Worm (Caenorhabditis elegans) whole organism, midembryonic: ENCODE results near the gene srg-23.

Experiments used
- T22C8.4 ChIP-seq: fragments of 200-800 bp; sonication (Bioruptor generic); IDR thresholded peaks from 2 replicates; pipeline ENCODE4 v1.3.6; 2022; ENCODE audit warnings: missing genetic modification characterization, missing compliant biosample characterization
- cog-1 ChIP-seq: sonication (generic microtip); optimal IDR thresholded peaks from 2 replicates; lab custom pipeline; 2016; ENCODE audit warnings: missing genetic modification characterization, missing compliant biosample characterization
- flt-1 ChIP-seq: fragments of 200-800 bp; sonication (Bioruptor generic); IDR thresholded peaks from 2 replicates; pipeline ENCODE4 v1.3.6; 2022; ENCODE audit warnings: missing genetic modification characterization, missing compliant biosample characterization
- klf-2 ChIP-seq: fragments of 200-800 bp; sonication (Bioruptor generic); conservative IDR thresholded peaks from 2 replicates; pipeline ENCODE4 v1.3.6; 2022; ENCODE audit warnings: missing genetic modification reagents, missing genetic modification characterization, missing compliant biosample characterization
- med-1 ChIP-seq: sonication (generic microtip); optimal IDR thresholded peaks from 2 replicates; lab custom pipeline; 2017; ENCODE audit warnings: missing genetic modification characterization, mild to moderate bottlenecking, missing compliant biosample characterization, antibody characterized with exemption, missing genetic modification reagents; ENCODE audit not compliant: insufficient read depth
- ref-1 ChIP-seq: fragments of 200-800 bp; sonication (Bioruptor generic); conservative IDR thresholded peaks from 2 replicates; pipeline ENCODE4 v1.3.6; 2022; ENCODE audit warnings: missing genetic modification reagents, missing genetic modification characterization, missing compliant biosample characterization
- tab-1 ChIP-seq: fragments of 200-800 bp; sonication (Bioruptor generic); IDR thresholded peaks from 2 replicates; pipeline ENCODE4 v1.3.6; 2022; ENCODE audit warnings: missing genetic modification characterization, missing compliant biosample characterization
- ztf-23 ChIP-seq: fragments of 200-800 bp; sonication (Bioruptor generic); IDR thresholded peaks from 2 replicates; pipeline ENCODE4 v1.3.6; 2022; ENCODE audit warnings: missing genetic modification reagents, missing genetic modification characterization, missing compliant biosample characterization
- ztf-29 ChIP-seq: fragments of 200-800 bp; sonication (Bioruptor generic); IDR thresholded peaks from 2 replicates; pipeline ENCODE4 v1.3.6; 2022; ENCODE audit warnings: missing genetic modification reagents, missing genetic modification characterization, missing compliant biosample characterization

Gene srg-23

DNA sequence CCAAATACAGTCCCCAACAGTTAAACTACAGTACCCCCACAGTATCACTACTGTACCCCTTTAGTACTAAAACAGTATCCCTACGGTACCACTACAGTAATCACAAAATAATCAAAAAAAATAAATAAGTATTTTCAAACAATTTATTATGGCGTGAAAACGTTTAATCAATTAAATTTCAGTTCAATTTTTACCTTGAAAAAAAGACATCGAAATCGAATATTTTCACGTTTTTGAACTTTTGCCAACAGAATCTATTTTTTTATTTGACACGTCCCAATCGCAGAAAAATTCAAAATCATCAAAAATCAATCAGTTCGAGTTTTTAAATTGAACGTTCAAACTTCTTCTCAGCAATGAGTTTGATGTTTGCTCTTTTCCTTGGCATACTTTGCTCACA, 18.0 kb upstream of the srg-23 start, which contains the start of gene clec-123:
Gene clec-123 (plus strand): TSS at position 301 of the 400 bp plus-strand sequence.
- no peak for TF ChIP-seq tab-1 (GFP tag; lab: Robert Waterston, UW)
- no peak for TF ChIP-seq ztf-29
- no peak for TF ChIP-seq ztf-23
- no peak for TF ChIP-seq med-1 (GFP tag; lab: Kevin White, UChicago)
- TF ChIP-seq T22C8.4 (GFP tag; lab: Robert Waterston, UW) = no peak
- no peak for TF ChIP-seq ref-1 (GFP tag; lab: Robert Waterston, UW)
- no peak for TF ChIP-seq cog-1 (tag; lab: Kevin White, UChicago)
- TF ChIP-seq flt-1 = no peak
- no peak for TF ChIP-seq klf-2 (GFP tag; lab: Robert Waterston, UW)

DNA sequence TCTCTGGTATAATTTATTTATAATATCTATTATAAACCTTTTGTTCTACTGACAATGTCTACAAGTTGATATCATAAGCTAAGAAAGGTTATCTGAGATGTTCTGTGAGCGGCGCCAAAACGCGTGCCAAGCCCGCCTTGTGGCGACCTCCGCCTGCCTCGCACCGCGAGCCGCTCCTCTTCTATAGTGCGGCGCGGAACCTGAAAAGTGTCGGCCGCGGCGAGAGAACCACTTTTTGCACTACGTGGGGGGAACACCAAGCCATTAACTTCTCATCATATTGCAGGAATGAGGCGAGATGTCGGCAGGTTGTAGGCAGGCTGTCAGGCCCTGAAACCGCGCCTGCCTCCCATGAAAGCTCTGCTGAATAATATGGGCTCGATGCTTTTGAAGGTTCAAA, 17.3 kb upstream of the srg-23 start:
- TF ChIP-seq ztf-29 = no peak
- TF ChIP-seq T22C8.4 (GFP tag; lab: Robert Waterston, UW) = no peak
- no peak for TF ChIP-seq ztf-23
- no peak for TF ChIP-seq flt-1
- TF ChIP-seq med-1 (GFP tag; lab: Kevin White, UChicago) = no peak
- no peak for TF ChIP-seq ref-1 (GFP tag; lab: Robert Waterston, UW)
- 0 out of 2 replicates have a peak, but pooled peaks have one; percentile 14 for TF ChIP-seq tab-1 (GFP tag; lab: Robert Waterston, UW)

DNA sequence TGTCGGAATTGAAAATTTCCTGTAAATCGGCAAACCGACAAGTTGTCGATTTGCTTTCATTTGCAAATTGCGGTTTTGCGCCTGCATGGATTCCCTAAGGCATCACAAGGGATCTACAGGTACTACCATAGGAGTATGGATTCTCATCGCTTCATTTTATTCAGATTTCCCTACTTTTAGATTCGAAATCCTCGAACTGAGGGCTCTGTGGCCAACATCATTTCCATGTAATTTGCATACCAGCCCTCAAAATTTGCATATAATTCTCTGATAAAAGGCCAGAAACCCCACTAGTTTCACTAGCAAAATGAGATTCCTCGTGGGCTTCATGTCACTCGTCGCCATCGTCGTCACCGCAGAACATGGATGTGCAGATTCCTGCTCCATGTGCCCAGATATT, 16.4 kb upstream of the srg-23 start, which contains the start of gene Y25C1A.2:
Gene Y25C1A.2 (plus strand): TSS at position 301 of the 400 bp plus-strand sequence.
- no peak for TF ChIP-seq T22C8.4 (GFP tag; lab: Robert Waterston, UW)
- TF ChIP-seq ztf-29 = no peak
- TF ChIP-seq ztf-23 = no peak
- TF ChIP-seq cog-1 (tag; lab: Kevin White, UChicago) = no peak
- TF ChIP-seq med-1 (GFP tag; lab: Kevin White, UChicago) = no peak

DNA sequence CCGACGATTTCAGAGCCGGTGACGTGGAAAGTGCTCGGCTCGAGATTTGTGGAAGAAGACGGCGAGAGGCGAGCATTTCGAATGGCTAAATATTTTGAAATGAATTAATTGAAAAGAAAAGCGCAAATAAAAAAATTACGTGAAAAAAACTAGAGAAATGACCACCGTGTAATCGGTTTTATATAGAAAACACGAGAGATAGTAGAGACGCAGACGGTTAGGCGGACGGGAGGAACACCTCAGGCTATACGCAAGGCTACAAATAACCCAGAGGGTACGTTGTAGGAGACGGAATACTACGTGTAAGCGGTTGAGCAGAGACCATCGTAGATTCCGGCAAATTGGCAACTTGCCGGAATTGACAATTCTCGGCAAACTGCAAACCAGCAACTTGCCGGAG, 15.2 kb upstream of the srg-23 start, which contains the start of gene Y25C1A.13:
Gene Y25C1A.13 (minus strand): TSS at position 101 of the 400 bp plus-strand sequence.
- TF ChIP-seq cog-1 (tag; lab: Kevin White, UChicago) (no peak), ztf-23 (no peak), flt-1 (no peak), tab-1 (GFP tag; lab: Robert Waterston, UW) (no peak), med-1 (GFP tag; lab: Kevin White, UChicago) (no peak), T22C8.4 (GFP tag; lab: Robert Waterston, UW) (no peak), ref-1 (GFP tag; lab: Robert Waterston, UW) (no peak), ztf-29 (no peak), klf-2 (GFP tag; lab: Robert Waterston, UW) (no peak)

DNA sequence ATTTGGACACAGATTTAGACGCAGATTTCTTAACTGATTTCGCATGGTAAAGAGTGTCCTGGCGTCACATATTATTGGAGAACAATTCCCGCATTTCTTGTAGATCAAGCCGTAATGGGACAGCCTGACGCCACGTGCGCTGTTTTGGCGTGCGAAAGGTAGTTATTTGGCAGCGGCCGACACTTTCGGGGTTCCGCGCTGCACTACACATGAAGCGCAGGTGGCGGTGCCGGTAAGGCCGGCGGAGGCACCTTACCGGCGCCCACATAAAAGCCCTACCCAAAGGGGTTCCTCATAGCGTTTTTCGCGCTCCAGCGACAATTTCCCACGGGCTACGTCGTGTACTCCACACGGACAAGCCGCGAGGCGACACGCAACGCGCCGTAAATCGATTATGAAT, 14.1 kb upstream of the srg-23 start:
- TF ChIP-seq cog-1 (tag; lab: Kevin White, UChicago) (no peak), klf-2 (GFP tag; lab: Robert Waterston, UW) (no peak), ztf-23 (no peak), med-1 (GFP tag; lab: Kevin White, UChicago) (no peak), ref-1 (GFP tag; lab: Robert Waterston, UW) (no peak), T22C8.4 (GFP tag; lab: Robert Waterston, UW) (no peak), tab-1 (GFP tag; lab: Robert Waterston, UW) (no peak), flt-1 (no peak), ztf-29 (no peak)

DNA sequence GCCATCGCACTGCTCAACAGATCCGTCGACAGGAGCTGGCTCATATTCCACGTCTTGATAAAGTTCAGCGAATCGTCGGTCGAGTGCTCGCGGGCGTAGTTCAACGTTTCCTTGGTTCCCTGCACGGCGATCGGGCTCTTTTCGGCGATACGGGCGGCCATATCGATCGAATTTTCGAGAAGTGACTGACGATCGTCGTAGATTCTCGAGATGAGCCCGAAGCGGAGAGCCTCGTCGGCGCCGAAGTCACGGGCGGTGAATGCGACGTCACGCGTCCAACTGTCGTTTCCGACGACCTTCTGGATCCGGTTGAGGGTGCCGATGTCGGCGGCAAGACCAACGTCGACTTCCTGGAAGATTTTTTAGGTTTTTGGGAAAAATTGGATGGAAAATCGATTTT, 13.6 kb upstream of the srg-23 start:
- TF ChIP-seq med-1 (GFP tag; lab: Kevin White, UChicago) (no peak), ztf-29 (no peak), klf-2 (GFP tag; lab: Robert Waterston, UW) (no peak), cog-1 (tag; lab: Kevin White, UChicago) (no peak), tab-1 (GFP tag; lab: Robert Waterston, UW) (no peak), ref-1 (GFP tag; lab: Robert Waterston, UW) (no peak), T22C8.4 (GFP tag; lab: Robert Waterston, UW) (no peak), ztf-23 (no peak), flt-1 (no peak)

DNA sequence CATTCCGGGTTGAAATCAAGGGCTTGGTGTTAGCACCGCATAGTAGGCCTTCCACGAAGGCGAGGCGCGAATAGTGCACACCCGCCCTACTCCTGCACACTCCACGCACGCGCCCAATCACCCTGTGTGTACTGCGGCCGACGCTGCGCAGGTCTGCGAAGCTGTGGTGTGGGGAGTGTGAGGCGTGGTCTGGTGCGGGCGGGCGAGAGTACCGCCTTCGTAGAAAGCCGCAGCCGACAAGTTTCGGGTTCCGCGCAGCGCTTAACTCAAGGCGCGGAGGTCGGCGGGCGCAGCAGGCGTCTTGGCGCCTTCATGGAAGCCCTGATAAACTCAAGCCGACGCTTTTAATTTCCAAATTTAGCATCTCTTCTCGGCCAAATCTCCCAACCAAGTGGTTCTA, 12.1 kb upstream of the srg-23 start:
- TF ChIP-seq tab-1 (GFP tag; lab: Robert Waterston, UW) (0 out of 2 replicates have a peak, but pooled peaks have one; percentile 47), flt-1 (no peak)

DNA sequence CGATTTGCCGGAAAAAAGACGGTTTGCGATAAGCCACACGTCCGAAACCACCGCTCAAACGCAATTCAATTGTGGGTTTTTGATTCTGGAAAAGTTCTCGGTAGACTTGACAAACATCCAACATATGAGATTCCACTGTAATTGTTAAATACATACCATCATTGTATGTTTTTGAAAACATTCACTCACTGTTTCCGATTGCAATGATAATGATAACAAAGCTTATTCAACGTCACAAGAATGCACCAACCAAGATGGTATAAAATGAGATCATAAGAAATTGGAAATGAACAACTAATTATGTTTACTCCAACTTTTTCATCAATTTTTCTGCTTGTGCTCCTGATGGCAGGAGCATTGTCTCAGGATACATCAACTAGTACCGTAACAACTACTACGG, 9.8 kb upstream of the srg-23 start, which contains the start of gene clec-122:
Gene clec-122 (plus strand): TSS at position 301 of the 400 bp plus-strand sequence.
- no peak for TF ChIP-seq tab-1 (GFP tag; lab: Robert Waterston, UW)
- TF ChIP-seq cog-1 (tag; lab: Kevin White, UChicago) = no peak
- TF ChIP-seq klf-2 (GFP tag; lab: Robert Waterston, UW) = no peak
- TF ChIP-seq T22C8.4 (GFP tag; lab: Robert Waterston, UW) = no peak
- no peak for TF ChIP-seq flt-1
- TF ChIP-seq ztf-23 = no peak
- no peak for TF ChIP-seq ref-1 (GFP tag; lab: Robert Waterston, UW)
- no peak for TF ChIP-seq ztf-29
- no peak for TF ChIP-seq med-1 (GFP tag; lab: Kevin White, UChicago)

DNA sequence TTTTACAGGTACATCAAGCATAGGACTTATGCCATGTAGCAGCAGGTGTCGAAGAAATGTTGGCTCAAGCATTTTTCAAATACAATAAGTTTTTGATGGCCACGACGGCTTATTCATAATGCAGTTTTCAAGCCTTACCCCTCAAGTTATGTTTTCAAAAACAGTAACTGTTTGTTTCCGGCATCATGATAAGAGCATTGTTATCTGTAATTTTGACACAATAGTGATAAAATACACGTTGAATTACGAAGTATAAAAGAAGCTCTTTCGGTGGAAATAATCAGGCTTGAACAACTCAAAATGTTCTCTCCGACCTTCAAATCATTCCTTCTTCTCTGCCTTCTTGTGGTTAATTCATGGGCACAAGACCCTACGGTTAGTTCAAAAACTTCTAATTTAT, 6.1 kb upstream of the srg-23 start, which contains the start of gene clec-121:
Gene clec-121 (plus strand): TSS at position 301 of the 400 bp plus-strand sequence.
- TF ChIP-seq ztf-29 (no peak), tab-1 (GFP tag; lab: Robert Waterston, UW) (no peak), ref-1 (GFP tag; lab: Robert Waterston, UW) (no peak), med-1 (GFP tag; lab: Kevin White, UChicago) (no peak), flt-1 (no peak)

DNA sequence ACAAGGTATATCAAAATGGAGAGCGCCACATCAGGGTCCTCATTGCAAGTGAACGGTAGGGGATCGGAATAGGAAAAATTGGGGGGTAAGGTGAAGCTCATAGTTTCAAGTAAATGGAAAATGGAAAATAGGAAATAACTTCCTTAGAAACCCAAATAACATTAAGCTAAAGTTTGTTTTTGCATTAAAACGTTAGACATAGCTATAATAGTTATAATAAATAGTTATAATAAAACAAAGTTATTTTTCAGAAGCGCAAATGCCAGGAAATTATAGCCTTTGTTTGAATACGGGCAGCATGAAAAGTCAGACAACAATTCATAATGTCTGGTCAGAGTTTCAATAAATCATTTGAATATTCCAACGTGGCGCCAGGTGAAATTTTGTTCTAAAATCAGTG, 4.6 kb upstream of the srg-23 start, which contains the start of gene srg-24:
Gene srg-24 (minus strand): TSS at position 101 of the 400 bp plus-strand sequence.
- no peak for TF ChIP-seq tab-1 (GFP tag; lab: Robert Waterston, UW)
